Worm (Caenorhabditis elegans): Measurements from ENCODE around the gene F55B11.5.

DNA sequence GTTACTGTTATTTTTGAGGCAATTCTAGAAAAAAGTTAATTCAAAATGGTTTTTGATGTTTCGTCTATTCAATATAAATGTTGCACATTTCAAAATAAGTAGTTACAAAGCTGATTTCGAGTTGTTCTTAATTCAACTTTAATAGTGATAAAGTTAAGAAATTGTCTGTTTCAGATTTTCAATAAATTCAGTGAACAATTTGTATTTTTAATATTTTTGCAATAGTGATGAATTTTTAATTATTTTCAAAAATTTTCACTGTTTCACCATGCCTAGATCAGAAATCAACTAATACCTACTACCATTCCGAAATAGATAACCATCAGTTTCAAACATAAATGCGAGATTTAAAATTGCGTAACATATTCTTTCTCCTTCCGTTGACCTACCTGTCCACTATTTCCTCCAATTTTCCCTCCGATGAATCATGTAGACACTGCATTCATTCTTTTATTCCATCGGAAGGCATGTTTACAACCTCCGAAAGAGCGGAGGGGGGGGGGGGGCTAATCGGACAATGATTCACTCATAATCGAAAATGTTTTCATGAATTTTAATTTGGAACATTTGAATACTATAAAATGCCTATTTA lies 37.4 kb upstream of the F55B11.5 start:
- TF ChIP-seq fkh-10 (GFP tag; optimal IDR thresholded peaks at IDR 0.05) (no peak), snpc-4 (tag; optimal IDR thresholded peaks at IDR 0.05) (no peak)

Data from whole organism, L4 larva.